Fruit fly (Drosophila melanogaster) Kc167 (cell line): Measurements from ENCODE around the gene CG6753.

Experiments
- Myc ChIP-seq: fragments of >200 bp; optimal IDR thresholded peaks from 2 replicates; lab custom pipeline; 2017; ENCODE audit warnings: missing external identifiers
- Sin3A ChIP-seq: fragments of >200 bp; optimal IDR thresholded peaks from 2 replicates; lab custom pipeline; 2018; ENCODE audit warnings: missing external identifiers
- insv ChIP-seq: fragments of >200 bp; optimal IDR thresholded peaks from 3 replicates; lab custom pipeline; 2018; ENCODE audit warnings: missing external identifiers
- psq ChIP-seq: fragments of >200 bp; optimal IDR thresholded peaks from 2 replicates; lab custom pipeline; 2017; ENCODE audit warnings: missing external identifiers
- ttk ChIP-seq: sonication (Bioruptor generic); optimal IDR thresholded peaks from 2 replicates; lab custom pipeline; 2017; ENCODE audit warnings: missing external identifiers

- no peak for TF ChIP-seq psq (lab: Kevin White, UChicago)
- no peak for TF ChIP-seq Myc (lab: Kevin White, UChicago)
- no peak for TF ChIP-seq insv (lab: Kevin White, UChicago)
- TF ChIP-seq ttk (lab: Kevin White, UChicago): no peak
- no peak for TF ChIP-seq Sin3A (lab: Kevin White, UChicago)
Observed at dm6 chr3R:12649099-12650029, 7.1 kb upstream of the CG6753 start.
